Worm (Caenorhabditis elegans): ENCODE measurements around the gene best-15.

best-15 gene

ce11 chrIV:10821672-10822304 is 10.3 kb downstream of the best-15 start (continued):
- TF ChIP-seq K02D7.2 (tag; optimal IDR thresholded peaks at IDR 0.05) (no peak), unc-55 (GFP tag; optimal IDR thresholded peaks at IDR 0.05) (peak; percentile 33), hlh-6 (tag; optimal IDR thresholded peaks at IDR 0.05) (peak; percentile 56), F13H6.1 (tag; optimal IDR thresholded peaks at IDR 0.05) (no peak), fkh-6 (tag; optimal IDR thresholded peaks at IDR 0.05) (peak; percentile 27), ets-4 (tag; optimal IDR thresholded peaks at IDR 0.05) (peak; percentile 51), hlh-8 (tag; optimal IDR thresholded peaks at IDR 0.05) (peak; percentile 79), zip-5 (tag; optimal IDR thresholded peaks at IDR 0.05) (no peak), gmeb-2 (tag; optimal IDR thresholded peaks at IDR 0.05) (peak; percentile 18), sdc-2 (tag; optimal IDR thresholded peaks at IDR 0.05) (peak; percentile 76), ceh-24 (tag; optimal IDR thresholded peaks at IDR 0.05) (no peak), elt-4 (tag; optimal IDR thresholded peaks at IDR 0.05) (no peak), sox-4 (tag; optimal IDR thresholded peaks at IDR 0.05) (no peak), tbx-2 (tag; optimal IDR thresholded peaks at IDR 0.05) (peak; percentile 88), nfya-1 (tag; optimal IDR thresholded peaks at IDR 0.05) (peak; percentile 89), unc-86 (tag; optimal IDR thresholded peaks at IDR 0.05) (peak; percentile 34), ceh-18 (tag; optimal IDR thresholded peaks at IDR 0.05) (peak; percentile 98), elt-2 (tag; optimal IDR thresholded peaks at IDR 0.05) (peak; percentile 32), ceh-30 (tag; optimal IDR thresholded peaks at IDR 0.05) (peak; percentile 21), fkh-10 (GFP tag; optimal IDR thresholded peaks at IDR 0.05) (no peak), ceh-22 (tag; optimal IDR thresholded peaks at IDR 0.05) (peak; percentile 20), pros-1 (tag; optimal IDR thresholded peaks at IDR 0.05) (peak; percentile 85), madf-2 (tag; optimal IDR thresholded peaks at IDR 0.05) (peak; percentile 8), hlh-13 (GFP tag; optimal IDR thresholded peaks at IDR 0.05) (no peak), sox-2 (GFP tag; IDR thresholded peaks at IDR 0.05) (no peak; the same call in 1 of the 2 replicates), nhr-232 (tag; optimal IDR thresholded peaks at IDR 0.05) (peak; percentile 38), C08G9.2 (tag; optimal IDR thresholded peaks at IDR 0.05) (peak; percentile 53), ceh-9 (tag; optimal IDR thresholded peaks at IDR 0.05) (no peak), dve-1 (tag; optimal IDR thresholded peaks at IDR 0.05) (peak; percentile 85), ref-2 (tag; optimal IDR thresholded peaks at IDR 0.05) (peak; percentile 76), eyg-1 (tag; optimal IDR thresholded peaks at IDR 0.05) (peak; percentile 72), ceh-31 (tag; optimal IDR thresholded peaks at IDR 0.05) (peak; percentile 93)

DNA sequence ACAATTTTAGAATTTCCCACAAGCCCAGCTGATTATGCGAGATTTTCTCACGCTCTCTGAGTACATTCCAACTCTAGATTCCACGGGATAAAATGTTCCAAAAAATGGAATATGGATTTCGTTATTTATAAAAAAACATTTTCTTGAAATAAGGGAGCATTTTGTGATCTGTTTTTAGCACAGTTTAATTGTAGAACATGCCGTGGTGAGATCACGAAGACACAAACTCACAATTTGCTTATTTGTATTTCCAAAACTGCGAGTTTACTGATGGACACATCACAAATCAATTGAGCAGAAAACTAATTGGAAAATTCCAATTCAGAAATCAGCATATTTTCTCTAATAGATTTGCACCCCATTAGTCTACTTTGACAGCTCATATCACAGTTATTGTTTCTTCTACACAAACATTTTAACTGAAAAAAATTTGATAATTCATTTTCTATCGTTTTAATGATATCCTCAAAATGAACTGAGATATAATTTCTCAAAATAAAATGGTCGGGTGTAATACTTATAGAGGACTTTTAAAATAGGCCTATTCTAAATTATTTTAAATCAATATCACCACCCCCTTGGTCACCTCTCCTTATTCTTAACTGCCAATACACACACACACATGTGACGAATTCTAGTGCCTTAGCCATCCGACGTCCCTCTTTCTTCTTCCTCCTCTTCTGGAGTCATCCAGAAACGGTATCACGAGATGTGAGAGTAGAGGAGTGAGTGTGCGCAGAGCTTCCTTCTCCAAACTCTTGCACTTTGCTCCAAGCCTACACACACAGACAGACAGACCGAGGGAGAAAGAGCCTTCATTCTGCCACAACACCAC is 11.0 kb downstream of the best-15 start:
- TF ChIP-seq ceh-9 (tag; optimal IDR thresholded peaks at IDR 0.05) (no peak), che-1 (tag; optimal IDR thresholded peaks at IDR 0.05) (peak; percentile 9), hlh-8 (tag; optimal IDR thresholded peaks at IDR 0.05) (no peak), hlh-30 (tag; optimal IDR thresholded peaks at IDR 0.05; ENCODE audit: insufficient read depth) (peak; percentile 75), ahr-1 (tag; optimal IDR thresholded peaks at IDR 0.05) (peak; percentile 17), hlh-15 (tag; optimal IDR thresholded peaks at IDR 0.05) (no peak)

ce11 chrIV:10820114-10820513 is 11.9 kb downstream of the best-15 start:
- no peak for TF ChIP-seq gmeb-2 (tag; optimal IDR thresholded peaks at IDR 0.05)
- TF ChIP-seq ceh-24 (tag; optimal IDR thresholded peaks at IDR 0.05) = no peak
- no peak for TF ChIP-seq nfya-1 (tag; optimal IDR thresholded peaks at IDR 0.05)
- TF ChIP-seq pha-2 (tag; optimal IDR thresholded peaks at IDR 0.05) = no peak
- TF ChIP-seq Y22D7AL.16 (tag; optimal IDR thresholded peaks at IDR 0.05) = no peak
- no peak for TF ChIP-seq ama-1 (optimal IDR thresholded peaks at IDR 0.05)
- TF ChIP-seq tbx-2 (tag; optimal IDR thresholded peaks at IDR 0.05) = no peak

All from whole organism, late embryonic.